Worm (Caenorhabditis elegans): Measurements from ENCODE around the gene T26G10.1.

T26G10.1 gene

ce11 chrIII:9385543-9385942, 20.9 kb downstream of the T26G10.1 start, which contains the start of gene C38C10.3:
TSS of gene C38C10.3 (minus strand) at chrIII:9385643.
- TF ChIP-seq ztf-23 (GFP tag; IDR thresholded peaks at IDR 0.05), result no peak
- no peak for TF ChIP-seq klf-2 (GFP tag; conservative IDR thresholded peaks at IDR 0.05)
- TF ChIP-seq T22C8.4 (GFP tag; IDR thresholded peaks at IDR 0.05), result no peak
- no peak for TF ChIP-seq cog-1 (tag; optimal IDR thresholded peaks at IDR 0.05)
- TF ChIP-seq ztf-29 (GFP tag; IDR thresholded peaks at IDR 0.05), result no peak

- TF ChIP-seq ref-1 (GFP tag; conservative IDR thresholded peaks at IDR 0.05) (no peak), med-1 (GFP tag; optimal IDR thresholded peaks at IDR 0.05; ENCODE audit: insufficient read depth) (no peak), T22C8.4 (GFP tag; IDR thresholded peaks at IDR 0.05) (no peak), flt-1 (GFP tag; IDR thresholded peaks at IDR 0.05) (no peak), ztf-29 (GFP tag; IDR thresholded peaks at IDR 0.05) (no peak), klf-2 (GFP tag; conservative IDR thresholded peaks at IDR 0.05) (no peak), ztf-23 (GFP tag; IDR thresholded peaks at IDR 0.05) (no peak), tab-1 (GFP tag; IDR thresholded peaks at IDR 0.05) (no peak), cog-1 (tag; optimal IDR thresholded peaks at IDR 0.05) (no peak)
Measured at ce11 chrIII:9383496-9383895, 22.9 kb downstream of the T26G10.1 start, which contains the start of gene tkr-1. TSS of gene tkr-1 (plus strand) at chrIII:9383796.

DNA sequence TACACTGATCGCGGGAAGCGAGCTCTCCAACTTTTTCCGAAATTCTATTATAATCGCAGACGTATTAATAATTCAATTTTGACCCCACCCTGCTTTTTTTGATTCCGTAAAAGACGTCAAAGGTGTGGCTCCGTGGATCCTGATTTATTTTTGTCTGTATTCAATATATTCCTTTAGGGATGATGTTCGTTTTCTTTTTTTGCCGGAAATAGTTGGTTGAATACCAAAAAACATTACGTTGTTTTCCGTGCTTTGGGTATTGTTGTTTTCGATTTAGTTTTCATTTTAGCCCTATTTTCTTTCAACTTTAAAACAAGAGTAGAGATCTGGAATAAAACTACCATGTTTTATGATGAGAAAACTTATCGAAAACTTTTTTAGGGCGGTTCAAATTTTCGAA, 29.7 kb downstream of the T26G10.1 start:
- TF ChIP-seq flt-1 (GFP tag; IDR thresholded peaks at IDR 0.05), result no peak

ce11 chrIII:9373779-9374178, 32.7 kb downstream of the T26G10.1 start:
- no peak for TF ChIP-seq tab-1 (GFP tag; IDR thresholded peaks at IDR 0.05)
- TF ChIP-seq ref-1 (GFP tag; conservative IDR thresholded peaks at IDR 0.05), result no peak
- no peak for TF ChIP-seq cog-1 (tag; optimal IDR thresholded peaks at IDR 0.05)
- TF ChIP-seq ztf-29 (GFP tag; IDR thresholded peaks at IDR 0.05), result no peak
- no peak for TF ChIP-seq T22C8.4 (GFP tag; IDR thresholded peaks at IDR 0.05)
- no peak for TF ChIP-seq klf-2 (GFP tag; conservative IDR thresholded peaks at IDR 0.05)
- TF ChIP-seq med-1 (GFP tag; optimal IDR thresholded peaks at IDR 0.05; ENCODE audit: insufficient read depth), result no peak
- no peak for TF ChIP-seq flt-1 (GFP tag; IDR thresholded peaks at IDR 0.05)
- TF ChIP-seq ztf-23 (GFP tag; IDR thresholded peaks at IDR 0.05), result no peak

ce11 chrIII:9366971-9367370, 39.5 kb downstream of the T26G10.1 start, which contains the start of gene crn-6:
TSS of gene crn-6 (plus strand) at chrIII:9367271.
- no peak for TF ChIP-seq tab-1 (GFP tag; IDR thresholded peaks at IDR 0.05)
- no peak for TF ChIP-seq ztf-23 (GFP tag; IDR thresholded peaks at IDR 0.05)
- no peak for TF ChIP-seq ztf-29 (GFP tag; IDR thresholded peaks at IDR 0.05)
- TF ChIP-seq T22C8.4 (GFP tag; IDR thresholded peaks at IDR 0.05), result no peak
- TF ChIP-seq flt-1 (GFP tag; IDR thresholded peaks at IDR 0.05), result no peak
- no peak for TF ChIP-seq med-1 (GFP tag; optimal IDR thresholded peaks at IDR 0.05; ENCODE audit: insufficient read depth)
- TF ChIP-seq klf-2 (GFP tag; conservative IDR thresholded peaks at IDR 0.05), result no peak
- no peak for TF ChIP-seq ref-1 (GFP tag; conservative IDR thresholded peaks at IDR 0.05)
- no peak for TF ChIP-seq cog-1 (tag; optimal IDR thresholded peaks at IDR 0.05)

ce11 chrIII:9366376-9366775, 40.1 kb downstream of the T26G10.1 start:
- TF ChIP-seq med-1 (GFP tag; optimal IDR thresholded peaks at IDR 0.05; ENCODE audit: insufficient read depth) (no peak), ref-1 (GFP tag; conservative IDR thresholded peaks at IDR 0.05) (no peak), ztf-23 (GFP tag; IDR thresholded peaks at IDR 0.05) (no peak), ztf-29 (GFP tag; IDR thresholded peaks at IDR 0.05) (no peak), T22C8.4 (GFP tag; IDR thresholded peaks at IDR 0.05) (no peak), flt-1 (GFP tag; IDR thresholded peaks at IDR 0.05) (no peak), klf-2 (GFP tag; conservative IDR thresholded peaks at IDR 0.05) (no peak), cog-1 (tag; optimal IDR thresholded peaks at IDR 0.05) (no peak), tab-1 (GFP tag; IDR thresholded peaks at IDR 0.05) (no peak)

ce11 chrIII:9361228-9361627, 45.2 kb downstream of the T26G10.1 start, which contains the start of gene flp-25:
TSS of gene flp-25 (plus strand) at chrIII:9361528.
- TF ChIP-seq T22C8.4 (GFP tag; IDR thresholded peaks at IDR 0.05), result no peak
- no peak for TF ChIP-seq ref-1 (GFP tag; conservative IDR thresholded peaks at IDR 0.05)
- no peak for TF ChIP-seq klf-2 (GFP tag; conservative IDR thresholded peaks at IDR 0.05)
- TF ChIP-seq med-1 (GFP tag; optimal IDR thresholded peaks at IDR 0.05; ENCODE audit: insufficient read depth), result no peak
- no peak for TF ChIP-seq cog-1 (tag; optimal IDR thresholded peaks at IDR 0.05)

DNA sequence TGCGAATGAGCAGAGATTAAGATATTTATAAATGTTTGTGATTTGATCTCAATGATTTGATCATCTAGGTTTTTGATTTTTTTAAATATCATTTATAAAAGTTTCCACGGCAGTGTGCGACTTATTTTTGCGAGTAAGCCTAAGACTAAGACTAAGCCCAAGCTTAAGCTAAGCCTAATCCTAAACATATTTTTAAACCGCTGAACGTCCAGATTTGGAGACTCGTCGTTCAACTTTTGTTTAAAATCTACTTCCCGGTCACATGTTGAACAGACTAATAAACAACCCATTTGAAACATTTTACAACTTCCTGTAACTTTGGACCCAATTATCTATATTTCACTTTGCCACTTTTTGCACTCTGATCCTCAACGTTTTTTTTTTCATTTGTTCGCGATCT, 47.4 kb downstream of the T26G10.1 start, which contains the start of gene K04H4.5:
Gene K04H4.5 (plus strand): TSS at position 301 of the 400 bp plus-strand sequence.
- TF ChIP-seq med-1 (GFP tag; optimal IDR thresholded peaks at IDR 0.05; ENCODE audit: insufficient read depth) (no peak), cog-1 (tag; optimal IDR thresholded peaks at IDR 0.05) (no peak), T22C8.4 (GFP tag; IDR thresholded peaks at IDR 0.05) (no peak), ztf-29 (GFP tag; IDR thresholded peaks at IDR 0.05) (no peak), ztf-23 (GFP tag; IDR thresholded peaks at IDR 0.05) (no peak), tab-1 (GFP tag; IDR thresholded peaks at IDR 0.05) (no peak), ref-1 (GFP tag; conservative IDR thresholded peaks at IDR 0.05) (no peak), klf-2 (GFP tag; conservative IDR thresholded peaks at IDR 0.05) (no peak), flt-1 (GFP tag; IDR thresholded peaks at IDR 0.05) (no peak)

- TF ChIP-seq ref-1 (GFP tag; conservative IDR thresholded peaks at IDR 0.05) (no peak), T22C8.4 (GFP tag; IDR thresholded peaks at IDR 0.05) (no peak), cog-1 (tag; optimal IDR thresholded peaks at IDR 0.05) (no peak)
Measured at ce11 chrIII:9355412-9355969, 51.0 kb downstream of the T26G10.1 start, which contains the start of gene chtb-1. TSS of gene chtb-1 (minus strand) at chrIII:9355462.

Measured in whole organism, midembryonic.